Worm (Caenorhabditis elegans): Measurements from ENCODE around the gene cyp-25A1.
A peak's percentile ranks its signal among the peaks of the same experiment; 100 is the strongest.
"Not testable (repeated sequence)": the region's sequence is repeated elsewhere in the genome, so short reads cannot be mapped to it uniquely, and the experiment has no call there.

The cyp-25A1 gene

DNA sequence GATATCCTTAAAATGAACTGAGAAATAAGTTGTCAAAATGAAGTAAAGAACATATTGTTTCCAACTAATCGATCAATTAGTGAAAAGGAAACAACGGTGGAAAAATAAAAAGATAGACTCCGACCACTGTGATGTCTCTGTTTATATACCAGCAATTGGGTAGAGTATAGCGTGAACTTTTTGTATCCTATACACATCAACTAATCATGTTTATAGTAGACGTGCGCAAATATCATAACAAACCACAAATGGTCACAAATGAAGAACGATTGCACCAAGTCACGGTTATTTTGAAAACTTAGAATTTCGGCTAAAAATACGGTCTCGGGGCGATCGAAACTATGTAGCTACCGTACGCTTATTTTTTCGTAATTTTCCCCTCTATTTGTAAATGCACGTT, 7.2 kb downstream of the cyp-25A1 start, which contains the start of gene cyp-25A3:
TSS of gene cyp-25A3 (minus strand) at position 101 of the 400 bp plus-strand sequence.
- TF ChIP-seq hmg-11 (tag; optimal IDR thresholded peaks at IDR 0.05): no peak
- no peak for TF ChIP-seq pha-4 (tag; optimal IDR thresholded peaks at IDR 0.05)
- no peak for TF ChIP-seq snpc-4 (tag; optimal IDR thresholded peaks at IDR 0.05)
- no peak for TF ChIP-seq ceh-82 (tag; optimal IDR thresholded peaks at IDR 0.05)
- no peak for TF ChIP-seq nhr-43 (tag; optimal IDR thresholded peaks at IDR 0.05; ENCODE audit: poor library complexity, severe bottlenecking)
- TF ChIP-seq ceh-9 (tag; optimal IDR thresholded peaks at IDR 0.05): no peak
- no peak for TF ChIP-seq nhr-67 (tag; optimal IDR thresholded peaks at IDR 0.05)
- no peak for TF ChIP-seq ztf-11 (tag; optimal IDR thresholded peaks at IDR 0.05)
- no peak for TF ChIP-seq skn-1 (tag; optimal IDR thresholded peaks at IDR 0.05)
- TF ChIP-seq nhr-237 (tag; optimal IDR thresholded peaks at IDR 0.05): no peak
- TF ChIP-seq zag-1 (tag; optimal IDR thresholded peaks at IDR 0.05): no peak
- no peak for TF ChIP-seq fkh-2 (tag; optimal IDR thresholded peaks at IDR 0.05)
- TF ChIP-seq nhr-77 (tag; optimal IDR thresholded peaks at IDR 0.05): no peak
- no peak for TF ChIP-seq jun-1 (tag; optimal IDR thresholded peaks at IDR 0.05)
- TF ChIP-seq mml-1 (tag; optimal IDR thresholded peaks at IDR 0.05): no peak
- TF ChIP-seq nhr-28 (tag; optimal IDR thresholded peaks at IDR 0.05): no peak
- no peak for TF ChIP-seq ztf-4 (tag; optimal IDR thresholded peaks at IDR 0.05)

DNA sequence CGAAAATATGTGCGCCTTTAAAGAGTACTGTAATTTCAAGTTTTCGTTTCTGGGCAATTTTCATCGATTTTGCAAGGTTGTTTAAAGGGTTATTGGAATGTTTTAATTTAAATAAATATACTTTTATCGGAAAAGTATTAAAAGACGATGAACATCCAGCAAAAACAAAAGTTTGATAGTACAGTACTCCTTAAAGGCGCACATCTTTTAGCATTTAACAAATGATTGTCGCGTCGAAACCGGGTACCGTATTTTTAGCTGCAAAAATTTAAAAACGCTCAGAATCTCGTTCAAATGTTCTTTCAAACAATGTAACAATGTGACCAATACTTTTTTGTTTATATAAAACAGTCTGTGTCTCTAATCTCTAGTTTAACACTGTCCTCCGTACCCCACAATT, 7.9 kb downstream of the cyp-25A1 start, which contains the start of gene C36A4.11:
TSS of gene C36A4.11 (plus strand) at position 301 of the 400 bp plus-strand sequence.
- TF ChIP-seq nhr-23, snpc-4, lin-39 (tag; optimal IDR thresholded peaks at IDR 0.05): not testable (repeated sequence)

DNA sequence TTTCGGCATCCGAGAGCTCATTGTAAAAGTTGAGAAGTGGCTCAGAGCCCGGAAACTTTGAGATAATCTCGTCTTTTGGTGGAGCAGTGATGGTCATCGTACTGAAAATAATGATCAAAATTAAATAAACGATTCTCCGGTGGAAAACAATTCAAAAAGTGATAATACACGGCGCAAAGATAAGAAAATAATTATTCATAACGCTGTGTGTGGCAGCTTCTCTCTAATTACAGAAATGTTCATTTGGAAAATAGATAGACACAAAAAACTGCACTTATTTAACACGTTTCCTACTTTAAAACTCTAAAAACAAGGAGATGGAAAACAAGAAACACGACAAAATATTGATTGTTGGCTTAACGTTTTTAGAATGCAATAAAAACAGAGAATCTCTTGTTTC, 11.1 kb downstream of the cyp-25A1 start, which contains the start of gene C36A4.4:
TSS of gene C36A4.4 (minus strand) at position 101 of the 400 bp plus-strand sequence.
- not testable (repeated sequence) for TF ChIP-seq pqm-1, lin-39, elt-2 (tag; optimal IDR thresholded peaks at IDR 0.05)

DNA sequence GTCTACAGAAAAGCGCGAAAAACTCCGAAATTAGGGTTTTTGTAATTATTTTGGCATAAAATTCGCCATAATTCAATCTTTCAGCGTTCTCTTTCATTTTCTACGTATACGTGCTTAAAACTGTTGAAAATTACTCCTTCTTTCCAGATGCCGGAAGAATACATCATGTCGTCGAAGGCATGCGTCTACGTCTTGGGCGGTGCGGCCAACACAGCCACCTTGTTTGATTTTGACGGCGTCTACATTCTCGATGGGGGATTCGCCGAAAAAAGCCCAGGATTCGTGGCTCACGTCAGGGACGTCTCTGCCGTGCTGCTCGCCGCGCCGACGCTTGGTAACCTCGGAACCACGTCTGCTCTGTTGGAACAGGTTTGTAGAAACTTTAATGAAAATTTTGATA, 12.4 kb downstream of the cyp-25A1 start, which contains the start of gene maph-1.3:
TSS of gene maph-1.3 (plus strand) at position 148 of the 400 bp plus-strand sequence.
- not testable (repeated sequence) for TF ChIP-seq pqm-1, nhr-23, jun-1 (tag; optimal IDR thresholded peaks at IDR 0.05)

DNA sequence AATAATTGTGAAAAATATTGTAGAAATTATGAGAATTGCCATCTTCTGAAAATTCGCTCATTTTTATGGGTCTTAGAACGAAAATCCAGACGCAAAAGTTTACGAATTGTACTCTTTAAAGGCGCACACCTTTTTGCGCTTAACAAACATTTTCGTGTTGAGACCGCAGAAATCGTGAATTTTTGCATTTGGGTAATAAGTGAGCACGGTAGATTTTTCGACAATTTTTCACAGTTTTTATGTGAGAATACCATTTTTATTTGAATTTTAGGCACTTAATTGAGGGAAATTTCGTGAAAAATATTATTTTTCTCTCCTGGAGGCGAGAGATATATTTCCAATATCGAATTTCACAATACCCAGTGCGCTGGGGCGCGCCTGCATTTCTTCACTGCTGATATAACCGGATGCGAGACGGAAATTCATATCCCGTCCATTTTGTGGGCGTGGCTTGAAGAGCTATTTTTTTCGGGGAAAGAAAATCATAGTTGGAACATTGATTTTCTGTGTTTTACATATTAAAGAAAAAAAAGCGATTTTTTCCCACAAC, 19.7 kb downstream of the cyp-25A1 start, which contains the start of gene cyp-25A4:
TSS of gene cyp-25A4 (minus strand) at position 51 of the 550 bp plus-strand sequence.
- TF ChIP-seq nhr-43 (tag; optimal IDR thresholded peaks at IDR 0.05; ENCODE audit: poor library complexity, severe bottlenecking); unc-39 (tag; optimal IDR thresholded peaks at IDR 0.05); mml-1 (tag; optimal IDR thresholded peaks at IDR 0.05): not testable (repeated sequence)

DNA sequence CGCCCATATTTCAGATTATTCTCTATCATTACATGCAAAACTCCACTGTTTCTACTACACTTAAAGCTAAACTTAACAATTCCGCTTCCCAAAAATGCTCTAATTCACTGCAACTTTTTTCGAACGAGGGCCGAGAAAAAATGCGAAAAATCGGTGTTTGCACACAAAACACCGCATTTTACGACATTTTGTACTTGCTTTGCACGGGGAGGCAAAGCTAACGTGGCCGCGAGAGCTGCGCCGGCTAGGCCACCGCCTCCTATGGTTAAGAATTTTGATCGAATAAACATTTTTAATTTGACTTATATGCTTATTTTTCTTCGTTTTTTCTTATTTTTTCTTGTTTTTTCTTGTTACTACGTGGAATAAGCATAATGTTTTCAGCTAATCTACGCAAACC, 22.5 kb downstream of the cyp-25A1 start:
- TF ChIP-seq nfya-1 (tag; optimal IDR thresholded peaks at IDR 0.05; ENCODE audit: insufficient read depth) (peak; percentile 5), nhr-23 (tag; optimal IDR thresholded peaks at IDR 0.05) (peak; percentile 1), nhr-43 (tag; optimal IDR thresholded peaks at IDR 0.05; ENCODE audit: poor library complexity, severe bottlenecking) (peak; percentile 19), lsy-12 (tag; optimal IDR thresholded peaks at IDR 0.05) (peak; percentile 14), lin-15B (tag; optimal IDR thresholded peaks at IDR 0.05) (peak; percentile 38)

DNA sequence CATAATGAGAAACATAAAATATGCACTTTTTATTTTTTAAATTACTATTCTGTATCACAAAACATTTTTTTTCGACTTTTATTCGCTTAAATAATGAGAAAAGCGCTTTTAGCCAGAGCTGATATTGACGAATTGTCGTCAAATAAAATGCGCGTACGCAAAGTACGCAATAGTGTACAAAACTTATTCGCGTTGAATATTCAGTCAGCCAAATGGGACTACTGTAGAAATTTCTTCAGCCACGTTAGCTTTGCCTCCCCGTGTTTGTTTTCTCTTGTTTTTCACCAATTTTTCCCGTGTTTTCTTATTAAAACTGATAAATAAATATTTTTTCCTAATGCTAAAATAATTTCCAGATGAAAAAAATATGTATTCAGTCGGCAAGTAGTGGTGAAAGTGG, 24.6 kb downstream of the cyp-25A1 start:
- TF ChIP-seq nfya-1 (tag; optimal IDR thresholded peaks at IDR 0.05; ENCODE audit: insufficient read depth): peak; percentile 20
- peak; percentile 26 for TF ChIP-seq pha-4 (tag; optimal IDR thresholded peaks at IDR 0.05)
- TF ChIP-seq lsy-12 (tag; optimal IDR thresholded peaks at IDR 0.05): peak; percentile 12
- peak; percentile 25 for TF ChIP-seq lin-15B (tag; optimal IDR thresholded peaks at IDR 0.05)
- peak; percentile 30 for TF ChIP-seq nhr-43 (tag; optimal IDR thresholded peaks at IDR 0.05; ENCODE audit: poor library complexity, severe bottlenecking)
- peak; percentile 27 for TF ChIP-seq nhr-23 (tag; optimal IDR thresholded peaks at IDR 0.05)

DNA sequence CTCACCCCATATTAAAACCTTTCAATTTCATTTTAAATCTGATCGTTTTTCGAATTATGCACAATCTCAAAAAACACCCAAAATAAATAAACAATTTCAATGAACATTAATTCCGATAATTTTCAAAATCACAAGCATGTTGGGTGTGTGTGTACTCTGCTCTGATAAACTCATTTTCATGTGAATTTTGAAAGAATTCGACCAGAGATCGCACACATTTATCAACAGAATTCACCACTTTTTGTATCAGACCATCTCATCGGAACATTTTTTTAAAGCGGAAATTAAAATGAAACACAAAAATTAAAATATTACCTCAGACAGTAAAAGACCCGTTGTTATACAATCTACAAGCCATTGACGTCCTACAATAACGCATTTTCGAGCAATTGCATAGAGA, 25.6 kb downstream of the cyp-25A1 start:
- TF ChIP-seq elt-2 (tag; optimal IDR thresholded peaks at IDR 0.05) (peak; percentile 69), pqm-1 (tag; optimal IDR thresholded peaks at IDR 0.05) (peak; percentile 84), pha-4 (tag; optimal IDR thresholded peaks at IDR 0.05) (peak; percentile 54)

Data from whole organism, L3 larva.